Worm (Caenorhabditis elegans) whole organism, L2 larva: Measurements from ENCODE around the gene sup-9.

ENCODE experiments used
- R02D3.7 ChIP-seq: fragments of 150-350 bp; optimal IDR thresholded peaks from 2 replicates; lab custom pipeline; 2014; ENCODE audit warnings: missing biosample characterization, missing genetic modification characterization
- ZK546.5 ChIP-seq: sonication (generic microtip); optimal IDR thresholded peaks from 2 replicates; lab custom pipeline; 2017; ENCODE audit warnings: missing biosample characterization, missing genetic modification characterization
- ceh-16 ChIP-seq: fragments of 150-350 bp; optimal IDR thresholded peaks from 2 replicates; lab custom pipeline; 2014; ENCODE audit warnings: missing biosample characterization, missing genetic modification characterization
- fos-1 ChIP-seq: fragments of 150-350 bp; optimal IDR thresholded peaks from 2 replicates; lab custom pipeline; 2014; ENCODE audit warnings: missing biosample characterization, missing genetic modification characterization
- mdl-1 ChIP-seq, 2 experiments: fragments of 150-350 bp in 1 of 2; sonication (generic microtip) in 1 of 2; optimal IDR thresholded peaks; 2 replicates each; lab custom pipeline; 2017; ENCODE audit warnings: missing biosample characterization in 2 of 2, missing genetic modification characterization in 2 of 2
- unc-39 ChIP-seq: fragments of 150-350 bp; optimal IDR thresholded peaks from 2 replicates; lab custom pipeline; 2014; ENCODE audit warnings: missing biosample characterization, missing genetic modification characterization
- ztf-11 ChIP-seq: sonication (generic microtip); optimal IDR thresholded peaks from 2 replicates; lab custom pipeline; 2017; ENCODE audit warnings: missing biosample characterization, missing genetic modification characterization

DNA sequence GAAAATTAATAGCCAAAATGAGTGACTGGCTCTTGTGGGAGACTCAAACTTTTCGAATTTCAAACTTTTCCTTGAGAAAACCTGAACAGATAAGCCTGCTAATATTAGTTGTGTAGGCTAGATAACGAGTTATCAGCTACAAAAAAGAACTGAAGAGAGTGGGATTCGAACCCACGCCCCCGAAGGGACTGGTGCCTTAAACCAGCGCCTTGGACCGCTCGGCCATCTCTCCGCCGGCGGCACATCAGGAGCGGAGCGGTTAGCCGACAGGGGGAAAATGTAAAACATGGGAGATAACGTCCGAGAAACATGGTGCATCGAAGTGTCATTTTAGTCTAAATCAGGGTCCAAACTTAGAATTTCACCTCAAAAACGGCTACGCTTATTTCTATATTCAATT lies 48.8 kb upstream of the sup-9 start:
- no peak for TF ChIP-seq mdl-1 (tag; optimal IDR thresholded peaks at IDR 0.05; lab: Kevin White, UChicago)
- TF ChIP-seq fos-1 = no peak
- TF ChIP-seq R02D3.7 (tag; lab: Kevin White, UChicago) = no peak
- no peak for TF ChIP-seq ceh-16 (tag; lab: Kevin White, UChicago)
- no peak for TF ChIP-seq ZK546.5
- no peak for TF ChIP-seq unc-39
- no peak for TF ChIP-seq ztf-11 (tag; lab: Kevin White, UChicago)
